Worm (Caenorhabditis elegans): ENCODE results near the gene ZK686.3.

DNA sequence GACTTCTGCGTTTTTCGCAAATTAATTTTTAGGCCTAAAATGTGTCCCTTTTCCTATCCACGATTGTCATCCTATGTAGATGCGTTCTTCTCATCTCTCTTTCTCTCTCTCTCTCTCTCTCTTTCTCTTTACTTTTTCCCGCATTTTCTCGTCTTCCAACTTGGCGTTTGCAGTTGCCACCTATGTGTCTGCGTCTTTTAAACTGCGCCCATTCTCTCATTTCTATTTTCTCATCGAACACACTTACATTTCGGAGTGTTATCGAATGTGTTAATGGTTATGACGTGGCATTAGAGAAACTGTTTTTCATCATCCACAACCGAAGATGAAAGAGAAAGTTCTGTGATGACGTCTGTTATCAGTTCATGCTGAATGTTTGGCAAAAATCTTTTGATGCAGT, 40.4 kb downstream of the ZK686.3 start:
- TF ChIP-seq pax-3 (tag; optimal IDR thresholded peaks at IDR 0.05) (no peak), lir-3 (tag; optimal IDR thresholded peaks at IDR 0.05; ENCODE audit: poor library complexity) (peak; percentile 1)

All from whole organism, L1 larva.